Worm (Caenorhabditis elegans): Measurements from ENCODE around the gene T01G5.6.

- TF ChIP-seq somi-1 (GFP tag; optimal IDR thresholded peaks at IDR 0.05) (no peak), let-607 (tag; optimal IDR thresholded peaks at IDR 0.05) (no peak), mcd-1 (GFP tag; IDR thresholded peaks at IDR 0.05) (peak; percentile 51; the same call in 1 of the 2 replicates), egl-44 (GFP tag; IDR thresholded peaks at IDR 0.05) (no peak), cebp-2 (GFP tag; IDR thresholded peaks at IDR 0.05) (0 out of 2 replicates have a peak, but pooled peaks have one; percentile 35), B0336.3 (GFP tag; IDR thresholded peaks at IDR 0.05) (peak; percentile 82), unc-62 (GFP tag; optimal IDR thresholded peaks at IDR 0.05) (no peak)
Measured at ce11 chrV:15083659-15084058, 30.2 kb downstream of the T01G5.6 start.

Data from whole organism, young adult.